Fruit fly (Drosophila melanogaster) whole organism, embryonic: ENCODE measurements around the gene Cyp4d1.

Experiments used
- ATbp ChIP-seq: fragments of 200-800 bp; sonication (Bioruptor generic); optimal IDR thresholded peaks from 2 replicates; lab custom pipeline; 2017; ENCODE audit warnings: missing biosample characterization, mild to moderate bottlenecking, missing genetic modification characterization, missing genetic modification reagents
- BtbVII ChIP-seq: fragments of 200-800 bp; sonication (Bioruptor generic); optimal IDR thresholded peaks from 3 replicates; lab custom pipeline; 2017; ENCODE audit warnings: missing biosample characterization, mild to moderate bottlenecking, missing genetic modification characterization
- CG10274 ChIP-seq: fragments of 200-800 bp; sonication (Bioruptor generic); optimal IDR thresholded peaks from 3 replicates; lab custom pipeline; 2017; ENCODE audit warnings: missing biosample characterization, mild to moderate bottlenecking, missing genetic modification characterization
- CG10462 ChIP-seq: fragments of 200-800 bp; sonication (Bioruptor generic); optimal IDR thresholded peaks from 2 replicates; lab custom pipeline; 2016; ENCODE audit warnings: missing biosample characterization, missing genetic modification characterization
- CG10543 ChIP-seq: fragments of 200-800 bp; sonication (Bioruptor generic); optimal IDR thresholded peaks from 3 replicates; lab custom pipeline; 2017; ENCODE audit warnings: missing biosample characterization, mild to moderate bottlenecking, missing genetic modification characterization, moderate library complexity
- CG11085 ChIP-seq: fragments of 200-800 bp; sonication (Bioruptor generic); IDR thresholded peaks from 2 replicates; pipeline ENCODE4 v1.3.6; 2022; ENCODE audit warnings: missing biosample characterization, missing genetic modification characterization
- CG11723 ChIP-seq: fragments of 200-800 bp; sonication (Bioruptor generic); optimal IDR thresholded peaks from 2 replicates; lab custom pipeline; 2017; ENCODE audit warnings: missing biosample characterization, mild to moderate bottlenecking, missing genetic modification characterization
- CG12155 ChIP-seq: fragments of 200-800 bp; sonication (Bioruptor generic); optimal IDR thresholded peaks from 3 replicates; lab custom pipeline; 2016; ENCODE audit warnings: missing biosample characterization, missing genetic modification characterization
- CG12219 ChIP-seq: fragments of 200-800 bp; sonication (Bioruptor generic); optimal IDR thresholded peaks from 3 replicates; lab custom pipeline; 2018; ENCODE audit warnings: missing biosample characterization, mild to moderate bottlenecking, missing genetic modification characterization
- CG12744 ChIP-seq: fragments of 200-800 bp; sonication (Bioruptor generic); optimal IDR thresholded peaks from 2 replicates; lab custom pipeline; 2016; ENCODE audit warnings: missing biosample characterization, missing genetic modification characterization
- CG1529 ChIP-seq: fragments of 200-800 bp; sonication (Bioruptor generic); optimal IDR thresholded peaks from 3 replicates; lab custom pipeline; 2018; ENCODE audit warnings: missing biosample characterization, missing genetic modification characterization
- CG15601 ChIP-seq: fragments of 200-800 bp; sonication (Bioruptor generic); optimal IDR thresholded peaks from 3 replicates; lab custom pipeline; 2019; ENCODE audit warnings: missing biosample characterization, mild to moderate bottlenecking, missing genetic modification characterization, moderate library complexity
- CG18476 ChIP-seq: fragments of 200-800 bp; sonication (Bioruptor generic); optimal IDR thresholded peaks from 2 replicates; lab custom pipeline; 2016; ENCODE audit warnings: missing biosample characterization, mild to moderate bottlenecking, missing genetic modification characterization
- CG30403 ChIP-seq: fragments of 200-800 bp; sonication (Bioruptor generic); optimal IDR thresholded peaks from 3 replicates; lab custom pipeline; 2016; ENCODE audit warnings: missing biosample characterization, missing genetic modification characterization
- CG31224 ChIP-seq: fragments of 200-800 bp; sonication (Bioruptor generic); IDR thresholded peaks from 2 replicates; pipeline ENCODE4 v1.3.6; 2022; ENCODE audit warnings: missing biosample characterization, missing genetic modification characterization
- CG31388 ChIP-seq: fragments of 200-800 bp; sonication (Bioruptor generic); optimal IDR thresholded peaks from 2 replicates; lab custom pipeline; 2016; ENCODE audit warnings: missing biosample characterization, missing genetic modification characterization
- CG3163 ChIP-seq: fragments of 200-800 bp; sonication (Bioruptor generic); optimal IDR thresholded peaks from 3 replicates; lab custom pipeline; 2016; ENCODE audit warnings: missing biosample characterization, missing genetic modification characterization
- CG32532 ChIP-seq: fragments of 200-800 bp; sonication (Bioruptor generic); IDR thresholded peaks from 2 replicates; pipeline ENCODE4 v1.3.6; 2022; ENCODE audit warnings: missing biosample characterization, missing genetic modification characterization
- CG3407 ChIP-seq: fragments of 200-800 bp; sonication (Bioruptor generic); optimal IDR thresholded peaks from 2 replicates; lab custom pipeline; 2018; ENCODE audit warnings: missing biosample characterization, mild to moderate bottlenecking, missing genetic modification characterization
- CG4328 ChIP-seq: fragments of 200-800 bp; sonication (Bioruptor generic); optimal IDR thresholded peaks from 3 replicates; lab custom pipeline; 2017; ENCODE audit warnings: missing biosample characterization, missing genetic modification reagents, missing genetic modification characterization
- CG5245 ChIP-seq: fragments of 200-800 bp; sonication (Bioruptor generic); optimal IDR thresholded peaks from 3 replicates; lab custom pipeline; 2016; ENCODE audit warnings: missing biosample characterization, missing genetic modification characterization
- CG7786 ChIP-seq: fragments of 200-800 bp; sonication (Bioruptor generic); optimal IDR thresholded peaks from 2 replicates; lab custom pipeline; 2016; ENCODE audit warnings: missing biosample characterization, missing genetic modification characterization
- CG8281 ChIP-seq: fragments of 200-800 bp; sonication (Bioruptor generic); optimal IDR thresholded peaks from 2 replicates; lab custom pipeline; 2018; ENCODE audit warnings: missing biosample characterization, mild to moderate bottlenecking, missing genetic modification characterization, moderate library complexity
- CG9609 ChIP-seq: fragments of 200-800 bp; sonication (Bioruptor generic); optimal IDR thresholded peaks from 3 replicates; lab custom pipeline; 2016; ENCODE audit warnings: missing biosample characterization, missing genetic modification characterization
- CG9727 ChIP-seq: fragments of 200-800 bp; sonication (Bioruptor generic); optimal IDR thresholded peaks from 3 replicates; lab custom pipeline; 2017; ENCODE audit warnings: missing biosample characterization, mild to moderate bottlenecking, missing genetic modification characterization
- D19A ChIP-seq: fragments of 200-800 bp; optimal IDR thresholded peaks from 3 replicates; lab custom pipeline; 2019; ENCODE audit warnings: missing biosample characterization, mild to moderate bottlenecking, missing genetic modification characterization, moderate library complexity
- HLHmδ ChIP-seq: fragments of 200-800 bp; sonication (Bioruptor generic); optimal IDR thresholded peaks from 2 replicates; lab custom pipeline; 2018; ENCODE audit warnings: missing biosample characterization, mild to moderate bottlenecking, missing genetic modification characterization, moderate library complexity
- Hand ChIP-seq: fragments of 200-800 bp; sonication (Bioruptor generic); optimal IDR thresholded peaks from 2 replicates; lab custom pipeline; 2017; ENCODE audit warnings: mild to moderate bottlenecking, missing biosample characterization, missing genetic modification reagents, missing genetic modification characterization
- HmgD ChIP-seq: fragments of 200-800 bp; sonication (Bioruptor generic); optimal IDR thresholded peaks from 3 replicates; lab custom pipeline; 2016; ENCODE audit warnings: missing biosample characterization, missing genetic modification characterization
- Hsf ChIP-seq: fragments of 200-800 bp; sonication (Bioruptor generic); optimal IDR thresholded peaks from 3 replicates; lab custom pipeline; 2016; ENCODE audit warnings: missing biosample characterization, missing genetic modification characterization
- MESR4 ChIP-seq: fragments of 200-800 bp; sonication (Bioruptor generic); optimal IDR thresholded peaks from 2 replicates; lab custom pipeline; 2018; ENCODE audit warnings: missing biosample characterization, mild to moderate bottlenecking, missing genetic modification characterization, moderate library complexity
- MTF-1 ChIP-seq: fragments of 200-800 bp; sonication (Bioruptor generic); optimal IDR thresholded peaks from 2 replicates; lab custom pipeline; 2018; ENCODE audit warnings: missing biosample characterization, mild to moderate bottlenecking, missing genetic modification characterization, borderline replicate concordance
- NFAT ChIP-seq: fragments of 200-800 bp; sonication (Bioruptor generic); IDR thresholded peaks from 2 replicates; pipeline ENCODE4 v1.3.6; 2022; ENCODE audit warnings: missing biosample characterization, missing genetic modification characterization
- Ravus ChIP-seq: fragments of 200-800 bp; sonication (Bioruptor generic); IDR thresholded peaks from 2 replicates; pipeline ENCODE4 v1.3.6; 2022; ENCODE audit warnings: missing biosample characterization, missing genetic modification characterization
- Trl ChIP-seq, 3 experiments: fragments of >200 bp in 2 of 3; fragments of 200-800 bp in 1 of 3; sonication (Bioruptor generic) in 1 of 3; optimal IDR thresholded peaks; 2 replicates in 1 of 3; 3 replicates in 2 of 3; lab custom pipeline; 2016 to 2017; ENCODE audit warnings: missing biosample characterization in 1 of 3, missing genetic modification characterization in 1 of 3
- az2 ChIP-seq: fragments of 200-800 bp; sonication (Bioruptor generic); optimal IDR thresholded peaks from 3 replicates; lab custom pipeline; 2016; ENCODE audit warnings: missing biosample characterization, missing genetic modification characterization
- da ChIP-seq: fragments of 200-800 bp; sonication (Bioruptor generic); optimal IDR thresholded peaks from 2 replicates; lab custom pipeline; 2016; ENCODE audit warnings: missing biosample characterization, missing genetic modification characterization
- dan ChIP-seq: fragments of 200-800 bp; sonication (Bioruptor generic); IDR thresholded peaks from 2 replicates; pipeline ENCODE4 v1.3.6; 2022; ENCODE audit warnings: missing biosample characterization, missing genetic modification characterization
- gsb ChIP-seq: fragments of 200-800 bp; sonication (Bioruptor generic); IDR thresholded peaks from 2 replicates; pipeline ENCODE4 v1.3.6; 2022; ENCODE audit warnings: missing biosample characterization, missing genetic modification characterization
- kay ChIP-seq: fragments of 200-800 bp; sonication (Bioruptor generic); optimal IDR thresholded peaks from 2 replicates; lab custom pipeline; 2016; ENCODE audit warnings: missing biosample characterization, missing genetic modification characterization
- nerfin-2 ChIP-seq: fragments of 200-800 bp; sonication (Bioruptor generic); IDR thresholded peaks from 2 replicates; pipeline ENCODE4 v1.3.6; 2022; ENCODE audit warnings: missing biosample characterization, missing genetic modification characterization; ENCODE audit not compliant: partially characterized antibody
- nmo ChIP-seq: fragments of 200-800 bp; sonication (Bioruptor generic); optimal IDR thresholded peaks from 2 replicates; lab custom pipeline; 2018; ENCODE audit warnings: missing biosample characterization, mild to moderate bottlenecking, missing genetic modification characterization, moderate library complexity
- otp ChIP-seq: fragments of 200-800 bp; sonication (Bioruptor generic); IDR thresholded peaks from 3 replicates; pipeline ENCODE4, ENCODE4 v1.3.6; 2022; ENCODE audit warnings: missing biosample characterization, missing genetic modification characterization
- prd ChIP-seq, 3 experiments: fragments of >200 bp in 2 of 3; fragments of 200-800 bp in 1 of 3; sonication (Bioruptor generic) in 1 of 3; optimal IDR thresholded peaks in 2 of 3; IDR thresholded peaks in 1 of 3; 2 replicates in 2 of 3; 3 replicates in 1 of 3; pipeline versions ENCODE4 v1.3.6 to Lab custom; 2017 to 2022; ENCODE audit warnings: missing biosample characterization in 1 of 3, missing genetic modification characterization in 1 of 3
- schlank ChIP-seq: fragments of 200-800 bp; sonication (Bioruptor generic); optimal IDR thresholded peaks from 2 replicates; lab custom pipeline; 2018; ENCODE audit warnings: missing biosample characterization, mild to moderate bottlenecking, missing genetic modification characterization
- sima ChIP-seq: fragments of 200-800 bp; sonication (Bioruptor generic); optimal IDR thresholded peaks from 2 replicates; lab custom pipeline; 2016; ENCODE audit warnings: missing biosample characterization, missing genetic modification characterization
- slou ChIP-seq: fragments of 200-800 bp; sonication (Bioruptor generic); optimal IDR thresholded peaks from 3 replicates; lab custom pipeline; 2016; ENCODE audit warnings: missing biosample characterization, missing genetic modification characterization
- ssp ChIP-seq: fragments of 200-800 bp; sonication (Bioruptor generic); IDR thresholded peaks from 2 replicates; pipeline ENCODE4 v1.3.6; 2022; ENCODE audit warnings: missing biosample characterization, missing genetic modification characterization
- unpg ChIP-seq: fragments of 200-800 bp; sonication (Bioruptor generic); optimal IDR thresholded peaks from 3 replicates; lab custom pipeline; 2018; ENCODE audit warnings: missing biosample characterization, mild to moderate bottlenecking, missing genetic modification characterization, moderate library complexity

Gene Cyp4d1

DNA sequence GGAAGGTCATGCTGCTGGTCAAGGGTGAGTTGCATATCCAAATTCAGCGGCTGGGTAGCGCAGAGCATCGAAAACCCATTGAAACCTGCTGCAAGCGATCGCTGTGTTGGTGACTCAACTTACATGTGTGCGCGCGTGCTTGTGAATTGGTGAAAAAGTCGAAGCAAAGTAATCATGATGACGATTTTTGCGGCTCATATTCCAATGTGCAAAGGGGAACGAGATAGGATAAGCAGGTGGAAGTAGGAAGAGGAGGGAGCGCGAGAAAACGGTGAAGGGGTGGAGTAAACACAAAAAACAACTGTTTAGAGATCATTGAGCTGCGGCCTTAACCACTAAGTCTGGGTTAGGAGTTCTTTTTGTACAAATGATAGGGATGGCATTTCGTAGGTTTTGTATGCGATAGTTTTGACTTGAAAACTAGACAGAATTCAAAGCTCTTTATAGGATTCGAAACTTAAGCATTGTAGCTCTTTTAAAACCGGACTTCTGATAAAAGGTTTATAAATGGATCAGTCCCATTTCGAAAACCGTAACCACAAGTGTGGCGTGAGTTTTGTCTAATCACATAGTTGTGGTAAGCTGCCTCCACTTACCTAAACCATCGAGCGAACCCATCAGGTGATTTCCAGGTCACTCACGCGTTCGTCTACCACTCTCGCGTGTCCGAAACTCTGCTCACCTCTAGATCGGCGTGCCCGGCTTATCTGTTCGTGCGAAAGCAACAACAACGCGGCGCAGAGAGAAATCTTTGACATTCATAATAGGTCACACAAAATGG, 16.1 kb downstream of the Cyp4d1 start (continued):
- no peak for TF ChIP-seq CG8281
- no peak for TF ChIP-seq CG12744 (GFP tag; lab: Kevin White, UChicago)
- no peak for TF ChIP-seq az2
- TF ChIP-seq CG32532 (GFP tag; lab: Robert Waterston, UW) = no peak
- TF ChIP-seq BtbVII (GFP tag; lab: Kevin White, UChicago) = no peak
- TF ChIP-seq CG10274 (GFP tag; lab: Kevin White, UChicago) = no peak
- no peak for TF ChIP-seq da
- TF ChIP-seq kay = no peak
- TF ChIP-seq sima = no peak
- no peak for TF ChIP-seq CG3163
- TF ChIP-seq CG12155 (GFP tag; lab: Kevin White, UChicago) = peak; percentile 25
- TF ChIP-seq slou (GFP tag; lab: Kevin White, UChicago) = no peak
- TF ChIP-seq CG5245 = peak; percentile 3
- no peak for TF ChIP-seq CG10462 (GFP tag; lab: Kevin White, UChicago)
- TF ChIP-seq Hsf (GFP tag; lab: Kevin White, UChicago) = no peak
- TF ChIP-seq dan = no peak
- no peak for TF ChIP-seq Trl (optimal IDR thresholded peaks at IDR 0.05; lab: Kevin White, UChicago)
- TF ChIP-seq Trl (GFP tag; optimal IDR thresholded peaks at IDR 0.05; lab: Kevin White, UChicago) = peak; percentile 60
- peak; percentile 1 for TF ChIP-seq Hand (GFP tag; lab: Kevin White, UChicago)
- TF ChIP-seq CG4328 = peak; percentile 46
- TF ChIP-seq unpg (GFP tag; lab: Kevin White, UChicago) = peak; percentile 22
- no peak for TF ChIP-seq D19A
- TF ChIP-seq schlank (tag; lab: Kevin White, UChicago) = no peak
- no peak for TF ChIP-seq MTF-1
- no peak for TF ChIP-seq HmgD (GFP tag; lab: Kevin White, UChicago)
- TF ChIP-seq CG9727 (GFP tag; lab: Kevin White, UChicago) = peak; percentile 60
- no peak for TF ChIP-seq CG3407
- no peak for TF ChIP-seq CG31388 (GFP tag; lab: Kevin White, UChicago)
- no peak for TF ChIP-seq Ravus (GFP tag; lab: Robert Waterston, UW)
- TF ChIP-seq CG31224 (GFP tag; lab: Robert Waterston, UW) = no peak
- peak; percentile 36; the same call in 1 of the 2 replicates for TF ChIP-seq NFAT (GFP tag; lab: Robert Waterston, UW)
- TF ChIP-seq CG11085 = no peak
- no peak for TF ChIP-seq ATbp
- no peak for TF ChIP-seq prd (optimal IDR thresholded peaks at IDR 0.05; lab: Kevin White, UChicago)
- TF ChIP-seq prd (GFP tag; IDR thresholded peaks at IDR 0.05; lab: Robert Waterston, UW) = peak; percentile 38; the same call in 1 of the 3 replicates
- no peak for TF ChIP-seq MESR4
- TF ChIP-seq CG10543 (GFP tag; lab: Kevin White, UChicago) = peak; percentile 77
- TF ChIP-seq CG7786 (GFP tag; lab: Kevin White, UChicago) = peak; percentile 56
- TF ChIP-seq CG1529 (GFP tag; lab: Kevin White, UChicago) = no peak
- no peak for TF ChIP-seq gsb (GFP tag; lab: Robert Waterston, UW)
- TF ChIP-seq otp (GFP tag; lab: Robert Waterston, UW) = no peak
- TF ChIP-seq CG30403 = peak; percentile 49
- TF ChIP-seq nmo (GFP tag; lab: Kevin White, UChicago) = peak; percentile 24
- TF ChIP-seq CG12219 = no peak
- peak; percentile 31; the same call in 1 of the 2 replicates for TF ChIP-seq ssp (GFP tag; lab: Robert Waterston, UW)
- peak; percentile 33 for TF ChIP-seq CG18476 (GFP tag; lab: Kevin White, UChicago)
- TF ChIP-seq CG9609 (GFP tag; lab: Kevin White, UChicago) = no peak
- peak; percentile 25 for TF ChIP-seq CG11723 (GFP tag; lab: Kevin White, UChicago)
- TF ChIP-seq nerfin-2 (GFP tag; lab: Robert Waterston, UW) = no peak
- TF ChIP-seq HLHmδ (GFP tag; lab: Kevin White, UChicago) = no peak
- TF ChIP-seq CG15601 (tag; lab: Kevin White, UChicago) = no peak
